Worm (Caenorhabditis elegans): ENCODE data around the gene F40F8.12.

F40F8.12 gene

ce11 chrII:11129517-11129916 is at the start of gene F40F8.12:
F40F8.12 (plus strand) TSS chrII:11129817.
- TF ChIP-seq madf-6 (GFP tag; IDR thresholded peaks at IDR 0.05) (peak; percentile 42; the same call in 1 of the 2 replicates), madf-8 (GFP tag; conservative IDR thresholded peaks at IDR 0.05) (peak; percentile 45), lsl-1 (GFP tag; optimal IDR thresholded peaks at IDR 0.05) (peak; percentile 54), snpc-1.3 (tag; optimal IDR thresholded peaks at IDR 0.05; ENCODE audit: insufficient read depth) (no peak), tbx-9 (tag; optimal IDR thresholded peaks at IDR 0.05; ENCODE audit: borderline replicate concordance) (no peak), lin-26 (GFP tag; IDR thresholded peaks at IDR 0.05) (no peak), ztf-28 (GFP tag; IDR thresholded peaks at IDR 0.05) (no peak), attf-6 (GFP tag; IDR thresholded peaks at IDR 0.05) (no peak), pbrm-1 (GFP tag; IDR thresholded peaks at IDR 0.05) (no peak), akir-1 (GFP tag; optimal IDR thresholded peaks at IDR 0.05) (no peak)

- TF ChIP-seq sea-2 (GFP tag; IDR thresholded peaks at IDR 0.05) (no peak), ccch-3 (GFP tag; optimal IDR thresholded peaks at IDR 0.05) (no peak), hmg-1.2 (GFP tag; IDR thresholded peaks at IDR 0.05) (no peak), mel-28 (tag; optimal IDR thresholded peaks at IDR 0.05; ENCODE audit: borderline replicate concordance) (no peak)
Measured at ce11 chrII:11086770-11087169, 42.8 kb upstream of the F40F8.12 start.

DNA sequence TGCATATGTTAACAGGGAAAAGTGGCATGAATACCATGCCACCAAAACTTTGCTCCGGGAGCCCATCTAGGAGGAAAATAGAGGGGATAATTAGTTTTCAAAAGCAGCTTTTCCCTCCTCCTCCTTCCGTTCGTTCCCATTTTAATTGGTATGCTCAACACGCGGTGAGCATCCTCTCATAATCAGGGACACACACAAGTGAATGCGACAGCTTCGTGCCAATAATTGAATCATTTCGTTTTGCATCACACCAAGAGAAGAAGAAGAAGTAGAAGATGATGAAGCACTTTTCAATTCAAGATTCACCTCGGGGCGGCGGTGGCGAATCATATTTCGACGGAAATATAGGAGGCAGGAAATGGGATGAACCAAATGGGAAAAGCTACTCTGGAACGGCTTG is 41.5 kb upstream of the F40F8.12 start:
- TF ChIP-seq ama-1 (optimal IDR thresholded peaks at IDR 0.05) (no peak), ama-1 (GFP tag; optimal IDR thresholded peaks at IDR 0.05) (no peak), K11D2.4 (GFP tag; IDR thresholded peaks at IDR 0.05) (no peak), bed-2 (GFP tag; IDR thresholded peaks at IDR 0.05) (no peak), mes-4 (tag; optimal IDR thresholded peaks at IDR 0.05) (no peak), cebp-1 (GFP tag; IDR thresholded peaks at IDR 0.05) (no peak), cebp-1 (tag; optimal IDR thresholded peaks at IDR 0.05) (no peak), Y53F4B.3 (GFP tag; IDR thresholded peaks at IDR 0.05) (no peak), ceh-91 (GFP tag; IDR thresholded peaks at IDR 0.05) (no peak), K12H6.12 (tag; optimal IDR thresholded peaks at IDR 0.05) (no peak), F10E7.11 (tag; optimal IDR thresholded peaks at IDR 0.05) (no peak), ztf-26 (tag; optimal IDR thresholded peaks at IDR 0.05) (no peak), unc-62 (GFP tag; optimal IDR thresholded peaks at IDR 0.05) (no peak), mel-28 (tag; optimal IDR thresholded peaks at IDR 0.05; ENCODE audit: borderline replicate concordance) (no peak), ztf-6 (GFP tag; IDR thresholded peaks at IDR 0.05) (no peak), B0336.3 (GFP tag; IDR thresholded peaks at IDR 0.05) (no peak), F37B4.10 (GFP tag; IDR thresholded peaks at IDR 0.05) (no peak), tlf-1 (GFP tag; optimal IDR thresholded peaks at IDR 0.05) (no peak), snpc-1.1 (tag; optimal IDR thresholded peaks at IDR 0.05; ENCODE audit: insufficient read depth) (no peak), hlh-12 (tag; optimal IDR thresholded peaks at IDR 0.05) (no peak), gei-17 (GFP tag; optimal IDR thresholded peaks at IDR 0.05) (no peak)

- TF ChIP-seq Y53F4B.3 (GFP tag; IDR thresholded peaks at IDR 0.05): no peak
- no peak for TF ChIP-seq let-526 (GFP tag; IDR thresholded peaks at IDR 0.05)
- TF ChIP-seq pha-4 (tag; optimal IDR thresholded peaks at IDR 0.05): no peak
- no peak for TF ChIP-seq ceh-27 (GFP tag; optimal IDR thresholded peaks at IDR 0.05)
- no peak for TF ChIP-seq Y95B8A.8 (GFP tag; IDR thresholded peaks at IDR 0.05)
- no peak for TF ChIP-seq B0336.3 (GFP tag; IDR thresholded peaks at IDR 0.05)
- TF ChIP-seq lsl-1 (GFP tag; optimal IDR thresholded peaks at IDR 0.05): no peak
- TF ChIP-seq F49E8.2 (tag; optimal IDR thresholded peaks at IDR 0.05; ENCODE audit: insufficient read depth): no peak
- TF ChIP-seq atf-7 (tag; optimal IDR thresholded peaks at IDR 0.05): no peak
- no peak for TF ChIP-seq sdz-38 (tag; optimal IDR thresholded peaks at IDR 0.05)
Measured at ce11 chrII:11089356-11089755, 40.3 kb upstream of the F40F8.12 start, which contains the start of gene unc-53. unc-53 (minus strand) TSS chrII:11089456.
